Worm (Caenorhabditis elegans) whole organism, young adult: ENCODE measurements around the gene Y57A10C.8.

Experiments used
- ama-1 ChIP-seq, 3 experiments: fragments of 150-350 bp in 1 of 3; sonication (generic microtip) in 2 of 3; optimal IDR thresholded peaks; 2 replicates each; lab custom pipeline; 2014 to 2018; ENCODE audit warnings: missing biosample characterization in 2 of 3, missing genetic modification characterization in 2 of 3, missing genetic modification reagents in 2 of 3
- dox-1 ChIP-seq: fragments of 200-800 bp; sonication (Bioruptor generic); IDR thresholded peaks from 2 replicates; pipeline ENCODE4 v1.3.6; 2022; ENCODE audit warnings: missing genetic modification reagents, missing genetic modification characterization, missing compliant biosample characterization
- nhr-27 ChIP-seq: fragments of 200-800 bp; sonication (Bioruptor generic); optimal IDR thresholded peaks from 2 replicates; lab custom pipeline; 2018; ENCODE audit warnings: mild to moderate bottlenecking, missing genetic modification characterization, moderate library complexity, missing compliant biosample characterization

- TF ChIP-seq ama-1 (optimal IDR thresholded peaks at IDR 0.05; lab: Kevin White, UChicago) (no peak), ama-1 (GFP tag; optimal IDR thresholded peaks at IDR 0.05; lab: Kevin White, UChicago) (no peak), dox-1 (GFP tag; lab: Robert Waterston, UW) (no peak), nhr-27 (tag; lab: Kevin White, UChicago) (no peak)
Measured at ce11 chrII:12389783-12390182, 39.9 kb downstream of the Y57A10C.8 start, which contains the start of gene Y57A10B.6.
